Worm (Caenorhabditis elegans) whole organism, young adult: ENCODE measurements around the gene H43I07.4.

ENCODE experiments used
- B0336.3 ChIP-seq: fragments of 200-800 bp; sonication (Bioruptor generic); IDR thresholded peaks from 2 replicates; pipeline ENCODE4 v1.3.6; 2022; ENCODE audit warnings: missing genetic modification characterization, missing compliant biosample characterization
- F10E7.11 ChIP-seq: sonication (generic microtip); optimal IDR thresholded peaks from 2 replicates; lab custom pipeline; 2017; ENCODE audit warnings: mild to moderate bottlenecking, missing genetic modification characterization, moderate library complexity, missing compliant biosample characterization
- F39B2.1 ChIP-seq: fragments of 200-800 bp; sonication (Bioruptor generic); IDR thresholded peaks from 2 replicates; pipeline ENCODE4 v1.3.6; 2022; ENCODE audit warnings: missing genetic modification reagents, missing genetic modification characterization, missing compliant biosample characterization
- F49E8.2 ChIP-seq: sonication (generic microtip); optimal IDR thresholded peaks from 3 replicates; lab custom pipeline; 2017; ENCODE audit warnings: missing genetic modification characterization, mild to moderate bottlenecking, missing compliant biosample characterization, antibody characterized with exemption, moderate library complexity; ENCODE audit not compliant: insufficient read depth
- F57A8.1 ChIP-seq: fragments of 200-800 bp; sonication (Bioruptor generic); optimal IDR thresholded peaks from 2 replicates; lab custom pipeline; 2018; ENCODE audit warnings: mild to moderate bottlenecking, missing genetic modification characterization, moderate library complexity, missing compliant biosample characterization
- F57C9.4 ChIP-seq: sonication (generic microtip); optimal IDR thresholded peaks from 2 replicates; lab custom pipeline; 2017; ENCODE audit warnings: mild to moderate bottlenecking, missing genetic modification characterization, missing compliant biosample characterization
- Y56A3A.18 ChIP-seq: fragments of 200-800 bp; sonication (Bioruptor generic); IDR thresholded peaks from 2 replicates; pipeline ENCODE4 v1.3.6; 2022; ENCODE audit warnings: missing genetic modification reagents, missing genetic modification characterization, missing compliant biosample characterization
- Y67H2A.10 ChIP-seq: fragments of 200-800 bp; sonication (Bioruptor generic); conservative IDR thresholded peaks from 2 replicates; pipeline ENCODE4 v1.3.6; 2022; ENCODE audit warnings: missing genetic modification reagents, missing genetic modification characterization, missing compliant biosample characterization
- Y79H2A.3 ChIP-seq: fragments of 200-800 bp; sonication (Bioruptor generic); conservative IDR thresholded peaks from 2 replicates; pipeline ENCODE4 v1.3.6; 2022; ENCODE audit warnings: missing genetic modification reagents, missing genetic modification characterization, missing compliant biosample characterization
- athp-1 ChIP-seq: sonication (generic microtip); optimal IDR thresholded peaks from 2 replicates; lab custom pipeline; 2017; ENCODE audit warnings: mild to moderate bottlenecking, missing genetic modification characterization, missing compliant biosample characterization
- attf-6 ChIP-seq: fragments of 200-800 bp; sonication (Bioruptor generic); IDR thresholded peaks from 2 replicates; pipeline ENCODE4 v1.3.6; 2022; ENCODE audit warnings: missing genetic modification reagents, missing genetic modification characterization, missing compliant biosample characterization
- bed-2 ChIP-seq: fragments of 200-800 bp; sonication (Bioruptor generic); IDR thresholded peaks from 2 replicates; pipeline ENCODE4 v1.3.6; 2022; ENCODE audit warnings: missing genetic modification reagents, missing genetic modification characterization, missing compliant biosample characterization
- ceh-27 ChIP-seq: fragments of 200-800 bp; sonication (Bioruptor generic); optimal IDR thresholded peaks from 2 replicates; lab custom pipeline; 2018; ENCODE audit warnings: mild to moderate bottlenecking, missing genetic modification characterization, moderate library complexity, missing compliant biosample characterization
- ceh-40 ChIP-seq: fragments of 200-800 bp; sonication (Bioruptor generic); IDR thresholded peaks from 2 replicates; pipeline ENCODE4 v1.3.6; 2022; ENCODE audit warnings: missing genetic modification characterization, missing compliant biosample characterization
- chd-7 ChIP-seq: sonication (generic microtip); optimal IDR thresholded peaks from 2 replicates; lab custom pipeline; 2016; ENCODE audit warnings: mild to moderate bottlenecking, missing genetic modification characterization, moderate library complexity, missing compliant biosample characterization
- egl-44 ChIP-seq: fragments of 200-800 bp; sonication (Bioruptor generic); IDR thresholded peaks from 2 replicates; pipeline ENCODE4 v1.3.6; 2022; ENCODE audit warnings: missing genetic modification reagents, missing genetic modification characterization, missing compliant biosample characterization
- fkh-3 ChIP-seq: sonication (generic microtip); optimal IDR thresholded peaks from 2 replicates; lab custom pipeline; 2016; ENCODE audit warnings: mild to moderate bottlenecking, missing genetic modification characterization, missing compliant biosample characterization
- gei-17 ChIP-seq: fragments of 200-800 bp; sonication (Bioruptor generic); optimal IDR thresholded peaks from 2 replicates; lab custom pipeline; 2018; ENCODE audit warnings: mild to moderate bottlenecking, missing genetic modification characterization, missing compliant biosample characterization
- hlh-12 ChIP-seq: sonication (generic microtip); optimal IDR thresholded peaks from 2 replicates; lab custom pipeline; 2016; ENCODE audit warnings: missing genetic modification characterization, missing compliant biosample characterization
- hrde-1 ChIP-seq: sonication (generic microtip); optimal IDR thresholded peaks from 2 replicates; lab custom pipeline; 2016; ENCODE audit warnings: missing genetic modification characterization, mild to moderate bottlenecking, missing compliant biosample characterization, moderate library complexity, missing genotype, missing genetic modification reagents, borderline replicate concordance
- let-526 ChIP-seq: fragments of 200-800 bp; sonication (Bioruptor generic); IDR thresholded peaks from 2 replicates; pipeline ENCODE4 v1.3.6; 2022; ENCODE audit warnings: missing genetic modification reagents, missing genetic modification characterization, missing compliant biosample characterization
- lsy-27 ChIP-seq: sonication (generic microtip); optimal IDR thresholded peaks from 2 replicates; lab custom pipeline; 2017; ENCODE audit warnings: missing genetic modification characterization, mild to moderate bottlenecking, missing compliant biosample characterization, antibody characterized with exemption, missing genotype, borderline replicate concordance; ENCODE audit not compliant: insufficient read depth
- madf-6 ChIP-seq: fragments of 200-800 bp; sonication (Bioruptor generic); IDR thresholded peaks from 2 replicates; pipeline ENCODE4 v1.3.6; 2022; ENCODE audit warnings: missing genetic modification reagents, missing genetic modification characterization, missing compliant biosample characterization
- mcd-1 ChIP-seq: fragments of 200-800 bp; sonication (Bioruptor generic); IDR thresholded peaks from 2 replicates; pipeline ENCODE4 v1.3.6; 2022; ENCODE audit warnings: missing genetic modification reagents, missing genetic modification characterization, missing compliant biosample characterization
- mxl-1 ChIP-seq: sonication (generic microtip); optimal IDR thresholded peaks from 2 replicates; lab custom pipeline; 2016; ENCODE audit warnings: missing genetic modification characterization, missing compliant biosample characterization
- nfya-1 ChIP-seq: sonication (generic microtip); optimal IDR thresholded peaks from 2 replicates; lab custom pipeline; 2017; ENCODE audit warnings: antibody characterized with exemption, missing compliant biosample characterization, missing genetic modification characterization, borderline replicate concordance; ENCODE audit not compliant: insufficient read depth
- nhr-80 ChIP-seq: sonication (generic microtip); optimal IDR thresholded peaks from 2 replicates; lab custom pipeline; 2016; ENCODE audit warnings: missing genetic modification characterization, missing compliant biosample characterization
- nhr-90 ChIP-seq: sonication (generic microtip); optimal IDR thresholded peaks from 2 replicates; lab custom pipeline; 2016; ENCODE audit warnings: missing genotype, mild to moderate bottlenecking, missing genetic modification characterization, missing compliant biosample characterization
- pbrm-1 ChIP-seq: fragments of 200-800 bp; sonication (Bioruptor generic); IDR thresholded peaks from 2 replicates; pipeline ENCODE4 v1.3.6; 2022; ENCODE audit warnings: missing genetic modification reagents, missing genetic modification characterization, missing compliant biosample characterization
- rcor-1 ChIP-seq: fragments of 200-800 bp; sonication (Bioruptor generic); IDR thresholded peaks from 2 replicates; pipeline ENCODE4 v1.3.6; 2022; ENCODE audit warnings: missing genetic modification reagents, missing genetic modification characterization, missing compliant biosample characterization
- snpc-1.1 ChIP-seq: sonication (generic microtip); optimal IDR thresholded peaks from 2 replicates; lab custom pipeline; 2017; ENCODE audit warnings: missing genetic modification characterization, mild to moderate bottlenecking, missing compliant biosample characterization, antibody characterized with exemption, moderate library complexity, missing genotype, missing genetic modification reagents; ENCODE audit not compliant: insufficient read depth
- snpc-4 ChIP-seq, 5 experiments: fragments of 150-350 bp in 1 of 5; sonication (generic microtip) in 4 of 5; optimal IDR thresholded peaks; 2 replicates each; lab custom pipeline; 2014 to 2018; ENCODE audit warnings: missing genetic modification characterization in 5 of 5, missing biosample characterization in 3 of 5, antibody characterized with exemption in 2 of 5, mild to moderate bottlenecking in 2 of 5, missing compliant biosample characterization in 2 of 5, missing genotype in 2 of 5, moderate library complexity in 2 of 5, missing genetic modification reagents in 1 of 5
- unc-62 ChIP-seq: fragments of 150-350 bp; optimal IDR thresholded peaks from 2 replicates; lab custom pipeline; 2014; ENCODE audit warnings: missing biosample characterization, missing genetic modification reagents, missing genetic modification characterization
- zim-3 ChIP-seq: sonication (generic microtip); optimal IDR thresholded peaks from 2 replicates; lab custom pipeline; 2017; ENCODE audit warnings: mild to moderate bottlenecking, missing genetic modification characterization, moderate library complexity, missing compliant biosample characterization
- ztf-18 ChIP-seq: sonication (generic microtip); optimal IDR thresholded peaks from 2 replicates; lab custom pipeline; 2016; ENCODE audit warnings: missing genotype, mild to moderate bottlenecking, missing genetic modification characterization, missing compliant biosample characterization

The H43I07.4 gene

ce11 chrV:4242431-4242830, 26.5 kb downstream of the H43I07.4 start, which contains the start of gene srt-12:
TSS of gene srt-12 (minus strand) at chrV:4242531.
- TF ChIP-seq ztf-18 (tag; lab: Kevin White, UChicago) (no peak), let-526 (no peak), B0336.3 (no peak), F10E7.11 (tag; lab: Kevin White, UChicago) (no peak), F57C9.4 (no peak), nhr-80 (tag; lab: Kevin White, UChicago) (no peak), madf-6 (no peak), bed-2 (GFP tag; lab: Robert Waterston, UW) (no peak), F49E8.2 (no peak), nhr-90 (tag; lab: Kevin White, UChicago) (no peak), Y79H2A.3 (GFP tag; lab: Robert Waterston, UW) (no peak), Y56A3A.18 (GFP tag; lab: Robert Waterston, UW) (no peak), hrde-1 (tag; lab: Kevin White, UChicago) (no peak), mcd-1 (GFP tag; lab: Robert Waterston, UW) (no peak), ceh-27 (GFP tag; lab: Kevin White, UChicago) (no peak)

ce11 chrV:4248359-4248758, 32.4 kb downstream of the H43I07.4 start:
- peak; percentile 37 for TF ChIP-seq snpc-1.1 (tag; lab: Kevin White, UChicago)
- TF ChIP-seq ceh-40 = no peak
- TF ChIP-seq snpc-4 (GFP tag; optimal IDR thresholded peaks at IDR 0.05; lab: Kevin White, UChicago) = peak; percentile 46
- peak in 2 of 4 experiments; percentile 87 to 94 for TF ChIP-seq snpc-4 (tag; optimal IDR thresholded peaks at IDR 0.05; lab: Kevin White, UChicago)
- TF ChIP-seq chd-7 (tag; lab: Kevin White, UChicago) = no peak
- no peak for TF ChIP-seq egl-44
- no peak for TF ChIP-seq pbrm-1 (GFP tag; lab: Robert Waterston, UW)
- no peak for TF ChIP-seq F10E7.11 (tag; lab: Kevin White, UChicago)

- TF ChIP-seq pbrm-1 (GFP tag; lab: Robert Waterston, UW) = no peak
- TF ChIP-seq hlh-12 = no peak
- no peak for TF ChIP-seq snpc-4 (GFP tag; optimal IDR thresholded peaks at IDR 0.05; lab: Kevin White, UChicago)
- no peak for TF ChIP-seq snpc-4 (tag; optimal IDR thresholded peaks at IDR 0.05; lab: Kevin White, UChicago)
- TF ChIP-seq F39B2.1 (GFP tag; lab: Robert Waterston, UW) = no peak
- TF ChIP-seq egl-44 = no peak
- no peak for TF ChIP-seq athp-1 (tag; lab: Kevin White, UChicago)
- no peak for TF ChIP-seq mxl-1 (tag; lab: Kevin White, UChicago)
- TF ChIP-seq F49E8.2 = no peak
- TF ChIP-seq gei-17 (GFP tag; lab: Kevin White, UChicago) = no peak
- TF ChIP-seq attf-6 = no peak
- no peak for TF ChIP-seq zim-3
- no peak for TF ChIP-seq Y67H2A.10 (GFP tag; lab: Robert Waterston, UW)
- no peak for TF ChIP-seq F57A8.1 (GFP tag; lab: Kevin White, UChicago)
- TF ChIP-seq unc-62 = no peak
- TF ChIP-seq B0336.3 = no peak
- no peak for TF ChIP-seq fkh-3
- no peak for TF ChIP-seq rcor-1
- no peak for TF ChIP-seq lsy-27 (tag; lab: Kevin White, UChicago)
- no peak for TF ChIP-seq ceh-27 (GFP tag; lab: Kevin White, UChicago)
- TF ChIP-seq nfya-1 = no peak
These were observed 34.1 kb downstream of the H43I07.4 start, which contains the start of gene srt-13 for ce11 chrV:4250047-4250446. TSS of gene srt-13 (minus strand) at chrV:4250147.
